Worm (Caenorhabditis elegans) whole organism, early embryonic: ENCODE results near the gene W03D2.9.

Source experiments
- B0310.2 ChIP-seq: sonication (generic microtip); optimal IDR thresholded peaks from 2 replicates; lab custom pipeline; 2016; ENCODE audit warnings: mild to moderate bottlenecking, missing genetic modification characterization, missing compliant biosample characterization
- F13C5.2 ChIP-seq: sonication (generic microtip); optimal IDR thresholded peaks from 2 replicates; lab custom pipeline; 2017; ENCODE audit warnings: mild to moderate bottlenecking, missing genetic modification characterization, inconsistent platforms, missing compliant biosample characterization
- aly-1 ChIP-seq: sonication (generic microtip); optimal IDR thresholded peaks from 2 replicates; lab custom pipeline; 2016; ENCODE audit warnings: missing genetic modification characterization, missing compliant biosample characterization
- ama-1 ChIP-seq: fragments of 150-350 bp; optimal IDR thresholded peaks from 2 replicates; lab custom pipeline; 2014
- ceh-13 ChIP-seq: fragments of 200-800 bp; sonication (Bioruptor generic); optimal IDR thresholded peaks from 2 replicates; lab custom pipeline; 2018; ENCODE audit warnings: mild to moderate bottlenecking, missing genetic modification characterization, missing compliant biosample characterization
- ceh-36 ChIP-seq: sonication (generic microtip); optimal IDR thresholded peaks from 2 replicates; lab custom pipeline; 2016; ENCODE audit warnings: missing genetic modification characterization, inconsistent platforms, missing compliant biosample characterization
- ets-7 ChIP-seq: sonication (generic microtip); optimal IDR thresholded peaks from 2 replicates; lab custom pipeline; 2016; ENCODE audit warnings: missing genotype, missing genetic modification characterization, missing compliant biosample characterization
- flt-1 ChIP-seq: fragments of 200-800 bp; sonication (Bioruptor generic); IDR thresholded peaks from 2 replicates; pipeline ENCODE4 v1.3.6; 2022; ENCODE audit warnings: missing genetic modification characterization, missing compliant biosample characterization
- hmbx-1 ChIP-seq: sonication (generic microtip); optimal IDR thresholded peaks from 2 replicates; lab custom pipeline; 2016; ENCODE audit warnings: mild to moderate bottlenecking, missing genetic modification characterization, missing compliant biosample characterization
- hmg-4 ChIP-seq: fragments of 200-800 bp; sonication (Bioruptor generic); optimal IDR thresholded peaks from 2 replicates; lab custom pipeline; 2018; ENCODE audit warnings: mild to moderate bottlenecking, missing genetic modification characterization, missing compliant biosample characterization
- hnd-1 ChIP-seq: sonication (generic microtip); optimal IDR thresholded peaks from 2 replicates; lab custom pipeline; 2016; ENCODE audit warnings: missing genetic modification characterization, missing compliant biosample characterization
- pes-1 ChIP-seq: fragments of 200-800 bp; sonication (Bioruptor generic); IDR thresholded peaks from 2 replicates; pipeline ENCODE4 v1.3.6; 2022; ENCODE audit warnings: missing genetic modification reagents, missing genetic modification characterization, missing compliant biosample characterization
- scrt-1 ChIP-seq: fragments of 200-800 bp; sonication (Bioruptor generic); IDR thresholded peaks from 2 replicates; pipeline ENCODE4 v1.3.6; 2022; ENCODE audit warnings: missing genetic modification characterization, missing compliant biosample characterization
- sea-1 ChIP-seq: fragments of 200-800 bp; sonication (Bioruptor generic); conservative IDR thresholded peaks from 2 replicates; pipeline ENCODE4 v1.3.6; 2022; ENCODE audit warnings: missing genetic modification characterization, missing compliant biosample characterization
- tbx-11 ChIP-seq: fragments of 200-800 bp; sonication (Bioruptor generic); IDR thresholded peaks from 2 replicates; pipeline ENCODE4 v1.3.6; 2022; ENCODE audit warnings: missing genetic modification characterization, missing compliant biosample characterization
- tbx-37 ChIP-seq: fragments of 200-800 bp; sonication (Bioruptor generic); conservative IDR thresholded peaks from 2 replicates; pipeline ENCODE4 v1.3.6; 2022; ENCODE audit warnings: missing genetic modification reagents, missing genetic modification characterization, missing compliant biosample characterization
- tra-4 ChIP-seq: sonication (generic microtip); optimal IDR thresholded peaks from 2 replicates; lab custom pipeline; 2017; ENCODE audit warnings: missing genetic modification characterization, missing compliant biosample characterization

Gene W03D2.9

DNA sequence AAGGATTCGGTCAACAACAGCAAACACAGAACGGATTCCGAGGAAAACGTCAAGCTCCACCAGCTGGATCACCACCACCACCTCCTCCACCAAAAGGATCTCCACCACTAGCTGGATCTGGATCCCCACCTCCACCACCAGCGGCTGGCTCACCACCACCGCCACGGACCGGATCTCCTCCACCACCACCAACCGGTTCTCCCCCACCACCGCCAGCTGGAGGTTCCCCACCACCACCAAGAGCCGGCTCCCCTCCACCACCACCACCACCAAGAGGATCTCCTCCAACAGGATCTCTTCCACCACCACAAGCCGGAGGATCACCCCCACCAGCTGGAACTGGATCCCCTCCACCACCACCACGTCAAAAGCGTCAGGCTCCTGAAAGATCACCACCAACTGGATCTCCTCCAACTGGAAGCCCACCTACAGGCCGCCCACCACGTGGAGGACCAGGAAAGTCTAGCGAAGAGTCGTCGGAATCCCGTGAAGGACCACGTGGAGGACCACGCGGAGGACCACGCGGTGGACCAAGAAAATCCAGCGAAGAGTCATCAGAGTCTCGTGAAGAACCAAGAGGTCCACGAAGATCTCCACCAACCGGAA is 2.3 kb upstream of the W03D2.9 start:
- TF ChIP-seq hnd-1 (tag; lab: Kevin White, UChicago) = no peak

DNA sequence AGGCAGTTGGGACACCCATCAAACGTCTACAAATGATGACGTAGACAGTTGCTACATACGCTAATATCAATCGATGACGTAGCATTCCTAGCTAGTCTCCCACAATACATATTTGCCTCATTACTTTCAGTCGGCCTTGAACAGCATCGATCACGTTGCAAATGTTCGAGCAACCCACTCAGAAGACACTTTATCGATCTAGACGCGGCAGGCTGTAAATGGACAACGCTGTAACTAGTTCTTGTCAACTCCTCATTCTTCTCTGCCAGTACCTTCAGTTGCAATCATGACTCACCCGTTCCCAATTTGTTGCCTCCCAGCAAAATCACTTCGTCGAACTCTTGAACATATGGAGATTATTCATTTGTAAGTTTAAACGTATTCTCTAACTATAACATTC is 2.5 kb downstream of the W03D2.9 start, which contains the start of gene pqn-75:
Gene pqn-75, plus strand, starts transcription at position 301 of the 400 bp plus-strand sequence.
- TF ChIP-seq pes-1 (no peak), ceh-13 (GFP tag; lab: Kevin White, UChicago) (no peak), tra-4 (tag; lab: Kevin White, UChicago) (no peak), tbx-37 (GFP tag; lab: Robert Waterston, UW) (no peak), F13C5.2 (no peak), ceh-36 (tag; lab: Kevin White, UChicago) (no peak), hmbx-1 (tag; lab: Kevin White, UChicago) (no peak), flt-1 (GFP tag; lab: Robert Waterston, UW) (no peak), hnd-1 (tag; lab: Kevin White, UChicago) (no peak), ets-7 (tag; lab: Kevin White, UChicago) (no peak), sea-1 (no peak), tbx-11 (GFP tag; lab: Robert Waterston, UW) (no peak), B0310.2 (no peak), scrt-1 (no peak), ama-1 (lab: Kevin White, UChicago) (no peak), aly-1 (tag; lab: Kevin White, UChicago) (no peak), hmg-4 (GFP tag; lab: Kevin White, UChicago) (no peak)

DNA sequence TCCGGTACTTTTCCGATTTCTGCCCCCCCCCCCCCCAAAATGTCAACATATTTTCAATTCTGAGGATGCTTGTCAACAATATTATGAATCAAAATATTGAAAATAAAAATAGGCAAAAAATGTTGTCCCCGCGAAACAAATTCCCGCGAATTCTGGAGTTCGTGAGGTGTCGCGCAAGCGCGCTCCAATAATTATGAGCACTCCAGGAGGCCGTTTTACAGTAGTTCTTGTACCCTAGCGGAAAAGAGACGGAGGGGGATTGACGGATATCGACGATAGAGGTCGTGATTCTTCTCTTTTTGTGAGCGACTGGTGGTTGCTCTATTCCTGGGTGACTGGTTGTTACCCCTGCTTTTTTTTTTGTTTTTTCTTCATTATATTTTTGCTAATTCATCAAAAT is 3.7 kb downstream of the W03D2.9 start:
- TF ChIP-seq sea-1 (0 out of 2 replicates have a peak, but pooled peaks have one; percentile 10), scrt-1 (peak; percentile 63; the same call in 1 of the 2 replicates), tra-4 (tag; lab: Kevin White, UChicago) (no peak), hmg-4 (GFP tag; lab: Kevin White, UChicago) (no peak)

ce11 chrIV:4068480-4068879 is 6.0 kb downstream of the W03D2.9 start, which contains the start of gene fbxb-55:
Gene fbxb-55, plus strand, starts transcription at chrIV:4068780.
- TF ChIP-seq F13C5.2 (no peak), hmbx-1 (tag; lab: Kevin White, UChicago) (no peak), flt-1 (GFP tag; lab: Robert Waterston, UW) (no peak), scrt-1 (no peak), ama-1 (lab: Kevin White, UChicago) (no peak), tbx-11 (GFP tag; lab: Robert Waterston, UW) (no peak), sea-1 (no peak), tbx-37 (GFP tag; lab: Robert Waterston, UW) (no peak), ets-7 (tag; lab: Kevin White, UChicago) (no peak), B0310.2 (no peak), aly-1 (tag; lab: Kevin White, UChicago) (no peak), tra-4 (tag; lab: Kevin White, UChicago) (no peak), hnd-1 (tag; lab: Kevin White, UChicago) (no peak), hmg-4 (GFP tag; lab: Kevin White, UChicago) (no peak), pes-1 (no peak), ceh-13 (GFP tag; lab: Kevin White, UChicago) (no peak)

DNA sequence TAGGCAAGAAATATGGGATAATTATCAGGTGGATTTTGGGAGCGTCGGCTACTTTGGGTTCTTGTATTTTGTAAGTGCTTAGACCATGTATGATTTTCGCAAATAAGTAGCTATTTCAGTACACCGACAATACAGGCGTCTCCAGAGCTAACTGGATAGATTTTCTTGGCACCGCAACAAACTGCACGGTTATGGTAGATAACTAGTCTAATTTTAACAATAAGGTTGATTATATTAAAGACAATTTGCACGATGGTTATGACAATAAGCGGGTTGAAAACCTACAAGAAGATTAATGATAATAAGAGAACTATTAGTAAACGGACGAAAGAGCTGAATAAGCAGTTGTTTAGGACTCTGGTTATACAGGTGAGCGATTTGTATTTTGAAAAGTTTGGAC is 7.2 kb downstream of the W03D2.9 start:
- TF ChIP-seq hmbx-1 (tag; lab: Kevin White, UChicago) = no peak
- no peak for TF ChIP-seq aly-1 (tag; lab: Kevin White, UChicago)
- TF ChIP-seq ets-7 (tag; lab: Kevin White, UChicago) = no peak

DNA sequence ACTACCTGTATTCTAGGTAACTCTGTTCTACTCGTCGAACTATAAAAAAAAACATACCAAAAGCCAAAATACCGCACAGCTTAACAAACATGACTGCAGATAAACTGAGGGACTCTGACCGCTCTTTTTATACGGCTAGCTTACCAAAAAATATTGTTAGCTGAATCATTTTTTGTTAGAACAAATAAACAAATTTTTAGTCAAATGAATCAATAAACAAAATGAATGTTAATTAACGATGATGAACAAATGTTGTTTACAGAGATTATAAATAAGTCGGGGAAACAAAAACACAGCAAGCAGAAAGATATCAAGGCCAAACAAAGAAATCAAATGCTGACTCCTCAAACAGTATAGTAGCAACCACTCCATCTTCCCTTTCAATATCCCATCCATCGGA is 10.9 kb downstream of the W03D2.9 start, which contains the start of gene ilys-6:
Gene ilys-6, minus strand, starts transcription at position 101 of the 400 bp plus-strand sequence.
- TF ChIP-seq ceh-13 (GFP tag; lab: Kevin White, UChicago) (no peak), tbx-11 (GFP tag; lab: Robert Waterston, UW) (no peak)

DNA sequence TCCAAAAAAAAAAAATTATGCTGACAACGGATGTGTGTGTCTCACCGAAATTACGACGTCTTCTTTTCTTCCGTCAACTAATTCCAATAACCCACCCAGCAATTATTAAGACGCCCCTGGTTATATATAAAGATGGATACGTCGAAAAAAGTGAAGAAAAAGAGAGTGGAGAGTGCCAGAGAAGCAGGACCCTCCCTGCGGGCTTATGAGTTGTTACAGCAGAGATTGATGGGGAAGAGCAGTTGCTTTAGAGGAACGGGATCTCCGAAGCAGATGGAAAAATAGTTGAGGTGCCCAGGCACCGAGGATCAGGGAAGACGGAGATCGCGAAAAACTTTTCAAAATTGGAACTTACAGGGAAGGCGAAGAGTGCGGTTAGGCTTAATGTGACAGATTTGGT is 19.2 kb downstream of the W03D2.9 start:
- no peak for TF ChIP-seq tbx-11 (GFP tag; lab: Robert Waterston, UW)
- no peak for TF ChIP-seq tra-4 (tag; lab: Kevin White, UChicago)
- TF ChIP-seq aly-1 (tag; lab: Kevin White, UChicago) = no peak
- TF ChIP-seq pes-1 = no peak
- no peak for TF ChIP-seq flt-1 (GFP tag; lab: Robert Waterston, UW)
- no peak for TF ChIP-seq hmbx-1 (tag; lab: Kevin White, UChicago)
- TF ChIP-seq tbx-37 (GFP tag; lab: Robert Waterston, UW) = no peak
- TF ChIP-seq scrt-1 = no peak
- TF ChIP-seq sea-1 = no peak
- no peak for TF ChIP-seq B0310.2
- no peak for TF ChIP-seq hnd-1 (tag; lab: Kevin White, UChicago)
- TF ChIP-seq ceh-13 (GFP tag; lab: Kevin White, UChicago) = no peak
- TF ChIP-seq F13C5.2 = no peak
- TF ChIP-seq ets-7 (tag; lab: Kevin White, UChicago) = no peak
- no peak for TF ChIP-seq hmg-4 (GFP tag; lab: Kevin White, UChicago)
- no peak for TF ChIP-seq ceh-36 (tag; lab: Kevin White, UChicago)
- TF ChIP-seq ama-1 (lab: Kevin White, UChicago) = no peak

DNA sequence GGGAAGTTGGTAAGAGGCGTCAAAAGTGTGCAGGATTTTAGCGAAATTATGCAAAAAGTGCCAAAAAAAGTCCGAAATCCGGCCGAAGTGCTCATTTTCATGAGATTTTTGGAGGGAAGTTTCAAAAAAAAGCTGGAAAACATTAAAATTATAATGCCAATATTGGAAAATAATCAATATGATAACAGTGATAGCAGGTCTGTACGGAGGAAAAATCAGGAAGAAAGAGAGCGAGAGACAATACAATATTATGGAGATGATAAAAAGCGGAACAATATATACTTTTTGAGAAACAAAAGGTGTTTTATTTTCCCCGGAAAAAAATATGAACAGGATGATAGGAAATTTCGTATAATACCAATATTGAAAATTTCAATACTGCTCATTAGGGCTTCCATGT is 21.1 kb downstream of the W03D2.9 start:
- TF ChIP-seq F13C5.2 (no peak), tra-4 (tag; lab: Kevin White, UChicago) (no peak), tbx-37 (GFP tag; lab: Robert Waterston, UW) (no peak), aly-1 (tag; lab: Kevin White, UChicago) (no peak), flt-1 (GFP tag; lab: Robert Waterston, UW) (no peak), hnd-1 (tag; lab: Kevin White, UChicago) (no peak), ceh-36 (tag; lab: Kevin White, UChicago) (no peak), sea-1 (no peak), B0310.2 (no peak), ama-1 (lab: Kevin White, UChicago) (no peak), ets-7 (tag; lab: Kevin White, UChicago) (no peak), hmbx-1 (tag; lab: Kevin White, UChicago) (no peak), scrt-1 (no peak), pes-1 (no peak), tbx-11 (GFP tag; lab: Robert Waterston, UW) (no peak), ceh-13 (GFP tag; lab: Kevin White, UChicago) (no peak), hmg-4 (GFP tag; lab: Kevin White, UChicago) (no peak)
